Fruit fly (Drosophila melanogaster) whole organism, embryonic: Measurements from ENCODE around the gene slp1.
A peak's percentile ranks its signal among the peaks of the same experiment; 100 is the strongest.

Source experiments
- Adf1 ChIP-seq: fragments of 200-800 bp; sonication (Bioruptor generic); IDR thresholded peaks from 2 replicates; pipeline ENCODE4 v1.3.6; 2022; ENCODE audit warnings: missing biosample characterization, missing genetic modification characterization
- BtbVII ChIP-seq: fragments of 200-800 bp; sonication (Bioruptor generic); optimal IDR thresholded peaks from 3 replicates; lab custom pipeline; 2017; ENCODE audit warnings: missing biosample characterization, mild to moderate bottlenecking, missing genetic modification characterization
- CG10209 ChIP-seq: fragments of 200-800 bp; sonication (Bioruptor generic); optimal IDR thresholded peaks from 3 replicates; lab custom pipeline; 2017; ENCODE audit warnings: missing biosample characterization, mild to moderate bottlenecking, missing genetic modification characterization, missing genetic modification reagents
- CG10543 ChIP-seq: fragments of 200-800 bp; sonication (Bioruptor generic); optimal IDR thresholded peaks from 3 replicates; lab custom pipeline; 2017; ENCODE audit warnings: missing biosample characterization, mild to moderate bottlenecking, missing genetic modification characterization, moderate library complexity
- CG10959 ChIP-seq: fragments of 200-800 bp; sonication (Bioruptor generic); IDR thresholded peaks from 2 replicates; pipeline ENCODE4 v1.3.6; 2022; ENCODE audit warnings: missing biosample characterization, missing genetic modification characterization
- CG14710 ChIP-seq: fragments of 200-800 bp; sonication (Bioruptor generic); optimal IDR thresholded peaks from 3 replicates; lab custom pipeline; 2019; ENCODE audit warnings: missing biosample characterization, mild to moderate bottlenecking, missing genetic modification characterization, moderate library complexity
- CG15479 ChIP-seq: fragments of 200-800 bp; sonication (Bioruptor generic); optimal IDR thresholded peaks from 3 replicates; lab custom pipeline; 2019; ENCODE audit warnings: missing biosample characterization, mild to moderate bottlenecking, missing genetic modification characterization, moderate library complexity
- CG17328 ChIP-seq: fragments of 200-800 bp; sonication (Bioruptor generic); IDR thresholded peaks from 2 replicates; pipeline ENCODE4 v1.3.6; 2022; ENCODE audit warnings: missing biosample characterization, missing genetic modification characterization
- CG17568 ChIP-seq: fragments of 200-800 bp; sonication (Bioruptor generic); optimal IDR thresholded peaks from 2 replicates; lab custom pipeline; 2018; ENCODE audit warnings: missing biosample characterization, mild to moderate bottlenecking, missing genetic modification characterization, moderate library complexity
- CG18764 ChIP-seq: fragments of 200-800 bp; sonication (Bioruptor generic); optimal IDR thresholded peaks from 3 replicates; lab custom pipeline; 2016; ENCODE audit warnings: missing biosample characterization, missing genetic modification characterization
- CG2129 ChIP-seq: fragments of 200-800 bp; sonication (Bioruptor generic); IDR thresholded peaks from 2 replicates; pipeline ENCODE4 v1.3.6; 2022; ENCODE audit warnings: missing biosample characterization, missing genetic modification characterization; ENCODE audit not compliant: partially characterized antibody
- CG2202 ChIP-seq: fragments of 200-800 bp; sonication (Bioruptor generic); optimal IDR thresholded peaks from 2 replicates; lab custom pipeline; 2018; ENCODE audit warnings: missing biosample characterization, mild to moderate bottlenecking, missing genetic modification characterization
- CG3281 ChIP-seq: fragments of 200-800 bp; sonication (Bioruptor generic); optimal IDR thresholded peaks from 3 replicates; lab custom pipeline; 2017; ENCODE audit warnings: missing biosample characterization, mild to moderate bottlenecking, missing genetic modification characterization
- CG3847 ChIP-seq: fragments of 200-800 bp; sonication (Bioruptor generic); IDR thresholded peaks from 2 replicates; pipeline ENCODE4 v1.3.6; 2022; ENCODE audit warnings: missing biosample characterization, missing genetic modification characterization
- CG4282 ChIP-seq: fragments of 200-800 bp; sonication (Bioruptor generic); optimal IDR thresholded peaks from 2 replicates; lab custom pipeline; 2016; ENCODE audit warnings: missing biosample characterization, missing genetic modification characterization
- CG4730 ChIP-seq: fragments of 200-800 bp; sonication (Bioruptor generic); IDR thresholded peaks from 2 replicates; pipeline ENCODE4 v1.3.6; 2022; ENCODE audit warnings: missing biosample characterization, missing genetic modification characterization
- CG6689 ChIP-seq: fragments of 200-800 bp; sonication (Bioruptor generic); IDR thresholded peaks from 2 replicates; pipeline ENCODE4 v1.3.6; 2022; ENCODE audit warnings: missing biosample characterization, missing genetic modification characterization
- CG7839 ChIP-seq: fragments of 200-800 bp; sonication (Bioruptor generic); optimal IDR thresholded peaks from 3 replicates; lab custom pipeline; 2018; ENCODE audit warnings: missing biosample characterization, mild to moderate bottlenecking, missing genetic modification characterization, moderate library complexity
- CG7928 ChIP-seq: fragments of 200-800 bp; sonication (Bioruptor generic); optimal IDR thresholded peaks from 2 replicates; lab custom pipeline; 2017; ENCODE audit warnings: missing biosample characterization, mild to moderate bottlenecking, missing genetic modification characterization
- CG8765 ChIP-seq: fragments of 200-800 bp; sonication (Bioruptor generic); IDR thresholded peaks from 2 replicates; pipeline ENCODE4 v1.3.6; 2022; ENCODE audit warnings: missing biosample characterization, missing genetic modification characterization
- CG9797 ChIP-seq: fragments of 200-800 bp; sonication (Bioruptor generic); optimal IDR thresholded peaks from 3 replicates; lab custom pipeline; 2018; ENCODE audit warnings: missing biosample characterization, mild to moderate bottlenecking, missing genetic modification characterization
- D19A ChIP-seq: fragments of 200-800 bp; optimal IDR thresholded peaks from 3 replicates; lab custom pipeline; 2019; ENCODE audit warnings: missing biosample characterization, mild to moderate bottlenecking, missing genetic modification characterization, moderate library complexity
- Gug ChIP-seq: fragments of 200-800 bp; sonication (Bioruptor generic); IDR thresholded peaks from 4 replicates; pipeline ENCODE4 v1.3.6; 2022; ENCODE audit warnings: missing biosample characterization, missing genetic modification characterization
- Lim3 ChIP-seq: fragments of 200-800 bp; sonication (Bioruptor generic); IDR thresholded peaks from 2 replicates; pipeline ENCODE4 v1.3.6; 2022; ENCODE audit warnings: missing biosample characterization, missing genetic modification characterization
- Max ChIP-seq: fragments of 200-800 bp; sonication (Bioruptor generic); optimal IDR thresholded peaks from 2 replicates; lab custom pipeline; 2016; ENCODE audit warnings: missing biosample characterization, mild to moderate bottlenecking, missing genetic modification characterization
- NFAT ChIP-seq: fragments of 200-800 bp; sonication (Bioruptor generic); IDR thresholded peaks from 2 replicates; pipeline ENCODE4 v1.3.6; 2022; ENCODE audit warnings: missing biosample characterization, missing genetic modification characterization
- Neu2 ChIP-seq: fragments of 200-800 bp; sonication (Bioruptor generic); optimal IDR thresholded peaks from 3 replicates; lab custom pipeline; 2016; ENCODE audit warnings: missing biosample characterization, missing genetic modification characterization, borderline replicate concordance
- Opbp ChIP-seq: fragments of 200-800 bp; sonication (Bioruptor generic); IDR thresholded peaks from 3 replicates; pipeline ENCODE4 v1.3.6; 2022; ENCODE audit warnings: missing biosample characterization, missing genetic modification characterization; ENCODE audit not compliant: partially characterized antibody
- Optix ChIP-seq: fragments of 200-800 bp; sonication (Bioruptor generic); IDR thresholded peaks from 3 replicates; pipeline ENCODE4 v1.3.6; 2022; ENCODE audit warnings: missing biosample characterization, missing genetic modification characterization
- PHDP ChIP-seq: fragments of 200-800 bp; sonication (Bioruptor generic); optimal IDR thresholded peaks from 3 replicates; lab custom pipeline; 2018; ENCODE audit warnings: missing biosample characterization, mild to moderate bottlenecking, missing genetic modification characterization, moderate library complexity
- Poxn ChIP-seq: fragments of 200-800 bp; sonication (Bioruptor generic); IDR thresholded peaks from 2 replicates; pipeline ENCODE4 v1.3.6; 2022; ENCODE audit warnings: missing biosample characterization, missing genetic modification characterization
- Sry-δ ChIP-seq: fragments of 200-800 bp; sonication (Bioruptor generic); optimal IDR thresholded peaks from 2 replicates; lab custom pipeline; 2016; ENCODE audit warnings: missing biosample characterization, missing genetic modification characterization
- bbx ChIP-seq: fragments of 200-800 bp; sonication (Bioruptor generic); IDR thresholded peaks from 2 replicates; pipeline ENCODE4 v1.3.6; 2022; ENCODE audit warnings: missing biosample characterization, missing genetic modification characterization; ENCODE audit not compliant: partially characterized antibody
- cad ChIP-seq: fragments of >200 bp; optimal IDR thresholded peaks from 2 replicates; lab custom pipeline; 2017; ENCODE audit warnings: missing biosample characterization, missing genetic modification characterization
- caup ChIP-seq: fragments of 200-800 bp; sonication (Bioruptor generic); optimal IDR thresholded peaks from 3 replicates; lab custom pipeline; 2017; ENCODE audit warnings: missing biosample characterization, mild to moderate bottlenecking, missing genetic modification characterization, moderate library complexity; ENCODE audit not compliant: severe bottlenecking
- chinmo ChIP-seq: fragments of 200-800 bp; sonication (Bioruptor generic); IDR thresholded peaks from 4 replicates; pipeline ENCODE4 v1.3.6; 2022; ENCODE audit warnings: missing biosample characterization, missing genetic modification characterization; ENCODE audit not compliant: partially characterized antibody
- chm ChIP-seq: fragments of 200-800 bp; sonication (Bioruptor generic); IDR thresholded peaks from 2 replicates; pipeline ENCODE4 v1.3.6; 2022; ENCODE audit warnings: missing biosample characterization, missing genetic modification characterization
- crol ChIP-seq: fragments of 200-800 bp; sonication (Bioruptor generic); IDR thresholded peaks from 2 replicates; pipeline ENCODE4 v1.3.6; 2022; ENCODE audit warnings: missing biosample characterization, missing genetic modification characterization
- gsb-n ChIP-seq: fragments of 200-800 bp; sonication (Bioruptor generic); optimal IDR thresholded peaks from 3 replicates; lab custom pipeline; 2018; ENCODE audit warnings: missing biosample characterization, mild to moderate bottlenecking, missing genetic modification characterization
- hkb ChIP-seq, 2 experiments: fragments of 200-800 bp in 1 of 2; fragments of >200 bp in 1 of 2; sonication (Bioruptor generic) in 1 of 2; IDR thresholded peaks in 1 of 2; optimal IDR thresholded peaks in 1 of 2; 2 replicates each; pipeline versions ENCODE4 v1.3.6 to Lab custom; 2017 to 2022; ENCODE audit warnings: missing biosample characterization in 1 of 2, missing genetic modification characterization in 1 of 2
- jing ChIP-seq: fragments of 200-800 bp; sonication (Bioruptor generic); optimal IDR thresholded peaks from 2 replicates; lab custom pipeline; 2018; ENCODE audit warnings: missing biosample characterization, mild to moderate bottlenecking, missing genetic modification characterization
- knrl ChIP-seq: fragments of 200-800 bp; sonication (Bioruptor generic); IDR thresholded peaks from 3 replicates; pipeline ENCODE4 v1.3.6; 2022; ENCODE audit warnings: missing biosample characterization, missing genetic modification characterization; ENCODE audit not compliant: partially characterized antibody
- nom ChIP-seq: fragments of 200-800 bp; sonication (Bioruptor generic); optimal IDR thresholded peaks from 2 replicates; lab custom pipeline; 2017; ENCODE audit warnings: missing biosample characterization, missing genetic modification characterization, mild to moderate bottlenecking, moderate library complexity, missing genetic modification reagents
- pita ChIP-seq: fragments of 200-800 bp; sonication (Bioruptor generic); optimal IDR thresholded peaks from 2 replicates; lab custom pipeline; 2017; ENCODE audit warnings: missing biosample characterization, mild to moderate bottlenecking, missing genetic modification characterization
- sens-2 ChIP-seq: fragments of 200-800 bp; sonication (Bioruptor generic); IDR thresholded peaks from 2 replicates; pipeline ENCODE4 v1.3.6; 2022; ENCODE audit warnings: missing biosample characterization, missing genetic modification characterization
- sisA ChIP-seq: fragments of 200-800 bp; sonication (Bioruptor generic); IDR thresholded peaks from 2 replicates; pipeline ENCODE4 v1.3.6; 2022; ENCODE audit warnings: missing biosample characterization, missing genetic modification characterization
- sr ChIP-seq: fragments of 200-800 bp; sonication (Bioruptor generic); IDR thresholded peaks from 3 replicates; pipeline ENCODE4 v1.3.6; 2022; ENCODE audit warnings: missing biosample characterization, missing genetic modification characterization
- unc-4 ChIP-seq: fragments of 200-800 bp; sonication (Bioruptor generic); IDR thresholded peaks from 2 replicates; pipeline ENCODE4 v1.3.6; 2022; ENCODE audit warnings: missing biosample characterization, missing genetic modification characterization; ENCODE audit not compliant: partially characterized antibody
- usp ChIP-seq: fragments of >200 bp; optimal IDR thresholded peaks from 2 replicates; lab custom pipeline; 2017; ENCODE audit warnings: missing biosample characterization, missing genetic modification characterization
- vnd ChIP-seq: fragments of 200-800 bp; sonication (Bioruptor generic); IDR thresholded peaks from 3 replicates; pipeline ENCODE4 v1.3.6; 2022; ENCODE audit warnings: missing biosample characterization, missing genetic modification characterization; ENCODE audit not compliant: partially characterized antibody

Gene slp1

dm6 chr2L:3861388-3861787 lies 35.9 kb downstream of the slp1 start (continued):
- TF ChIP-seq CG10959 (peak; percentile 85), D19A (tag; lab: Kevin White, UChicago) (peak; percentile 30), Poxn (GFP tag; lab: Robert Waterston, UW) (no peak), usp (GFP tag; lab: Kevin White, UChicago) (no peak), CG8765 (GFP tag; lab: Robert Waterston, UW) (peak; percentile 80), sens-2 (GFP tag; lab: Robert Waterston, UW) (0 out of 2 replicates have a peak, but pooled peaks have one; percentile 33), CG7839 (tag; lab: Kevin White, UChicago) (no peak), CG9797 (GFP tag; lab: Kevin White, UChicago) (no peak), Gug (GFP tag; lab: Robert Waterston, UW) (no peak; the same call in 3 of the 4 replicates), Max (no peak), unc-4 (GFP tag; lab: Robert Waterston, UW) (no peak), CG4282 (no peak), CG15479 (GFP tag; lab: Kevin White, UChicago) (peak; percentile 87), CG6689 (peak; percentile 42; the same call in 1 of the 2 replicates), sisA (GFP tag; lab: Robert Waterston, UW) (no peak), caup (GFP tag; lab: Kevin White, UChicago) (no peak), bbx (no peak), knrl (no peak), CG3281 (GFP tag; lab: Kevin White, UChicago) (no peak), jing (GFP tag; lab: Kevin White, UChicago) (no peak), Neu2 (peak; percentile 84), CG17328 (peak; percentile 74), chinmo (GFP tag; lab: Robert Waterston, UW) (no peak), pita (GFP tag; lab: Kevin White, UChicago) (no peak), CG14710 (tag; lab: Kevin White, UChicago) (peak; percentile 56), vnd (GFP tag; lab: Robert Waterston, UW) (no peak), Optix (GFP tag; lab: Robert Waterston, UW) (no peak), Lim3 (GFP tag; lab: Robert Waterston, UW) (no peak), hkb (optimal IDR thresholded peaks at IDR 0.05; lab: Kevin White, UChicago) (no peak), hkb (GFP tag; IDR thresholded peaks at IDR 0.05; lab: Robert Waterston, UW) (no peak), CG10209 (GFP tag; lab: Kevin White, UChicago) (peak; percentile 48), Sry-δ (GFP tag; lab: Kevin White, UChicago) (no peak), PHDP (tag; lab: Kevin White, UChicago) (no peak), CG18764 (no peak), Opbp (GFP tag; lab: Robert Waterston, UW) (no peak), BtbVII (no peak), CG10543 (no peak), chm (GFP tag; lab: Robert Waterston, UW) (no peak; the same call in 1 of the 2 replicates), sr (GFP tag; lab: Robert Waterston, UW) (no peak), CG17568 (GFP tag; lab: Kevin White, UChicago) (no peak), CG3847 (GFP tag; lab: Robert Waterston, UW) (no peak), CG4730 (no peak), crol (GFP tag; lab: Robert Waterston, UW) (peak; percentile 22; the same call in 1 of the 2 replicates), CG2202 (tag; lab: Kevin White, UChicago) (peak; percentile 68), CG2129 (GFP tag; lab: Robert Waterston, UW) (no peak), Adf1 (GFP tag; lab: Robert Waterston, UW) (no peak), CG7928 (no peak), cad (GFP tag; lab: Kevin White, UChicago) (no peak), nom (GFP tag; lab: Kevin White, UChicago) (peak; percentile 33), gsb-n (tag; lab: Kevin White, UChicago) (peak; percentile 38), NFAT (GFP tag; lab: Robert Waterston, UW) (no peak)
